Worm (Caenorhabditis elegans) whole organism, L4 larva: ENCODE results near the gene glr-4.

Experiments used
- ctbp-1 ChIP-seq: fragments of 200-800 bp; sonication (Bioruptor generic); IDR thresholded peaks from 2 replicates; pipeline ENCODE4 v1.3.6; 2022; ENCODE audit warnings: missing genetic modification reagents, missing genetic modification characterization, missing compliant biosample characterization
- dve-1 ChIP-seq: sonication (generic microtip); optimal IDR thresholded peaks from 2 replicates; lab custom pipeline; 2017; ENCODE audit warnings: antibody characterized with exemption, mild to moderate bottlenecking, missing genetic modification characterization, missing compliant biosample characterization; ENCODE audit not compliant: insufficient read depth
- lin-13 ChIP-seq: fragments of 150-350 bp; optimal IDR thresholded peaks from 2 replicates; lab custom pipeline; 2014; ENCODE audit warnings: missing biosample characterization, missing genetic modification reagents, missing genetic modification characterization
- lin-15B ChIP-seq: fragments of 150-350 bp; sonication (generic microtip); optimal IDR thresholded peaks from 3 replicates; lab custom pipeline; 2014; ENCODE audit warnings: missing biosample characterization, missing genetic modification characterization
- lin-39 ChIP-seq: fragments of 150-350 bp; optimal IDR thresholded peaks from 2 replicates; lab custom pipeline; 2014; ENCODE audit warnings: missing biosample characterization, missing genetic modification reagents, missing genetic modification characterization
- nhr-25 ChIP-seq: sonication (generic microtip); optimal IDR thresholded peaks from 2 replicates; lab custom pipeline; 2017; ENCODE audit warnings: missing genetic modification characterization, mild to moderate bottlenecking, missing compliant biosample characterization, antibody characterized with exemption, moderate library complexity, borderline replicate concordance; ENCODE audit not compliant: insufficient read depth

- TF ChIP-seq lin-39 (tag; lab: Kevin White, UChicago), result no peak
- no peak for TF ChIP-seq nhr-25 (tag; lab: Kevin White, UChicago)
- no peak for TF ChIP-seq lin-13 (GFP tag; lab: Kevin White, UChicago)
- TF ChIP-seq ctbp-1 (GFP tag; lab: Robert Waterston, UW), result no peak
- no peak for TF ChIP-seq dve-1 (tag; lab: Kevin White, UChicago)
- no peak for TF ChIP-seq lin-15B (tag; lab: Kevin White, UChicago)
These were observed 37.9 kb upstream of the glr-4 start, which contains the start of gene T09A5.14 for ce11 chrII:7832054-7832453.
